Worm (Caenorhabditis elegans) whole organism, L1 larva: ENCODE data around the gene C53B7.6.

ENCODE experiments used
- aly-2 ChIP-seq: fragments of 150-350 bp; optimal IDR thresholded peaks from 2 replicates; lab custom pipeline; 2014; ENCODE audit warnings: missing biosample characterization, missing genetic modification characterization
- blmp-1 ChIP-seq: fragments of 150-350 bp; optimal IDR thresholded peaks from 2 replicates; lab custom pipeline; 2014; ENCODE audit warnings: missing biosample characterization, missing genetic modification characterization
- ceh-82 ChIP-seq, 3 experiments: fragments of 150-350 bp in 1 of 3; sonication (generic microtip) in 2 of 3; optimal IDR thresholded peaks; 2 replicates each; lab custom pipeline; 2014 to 2017; ENCODE audit warnings: missing biosample characterization in 3 of 3, missing genetic modification characterization in 3 of 3
- ceh-90 ChIP-seq: sonication (generic microtip); optimal IDR thresholded peaks from 2 replicates; lab custom pipeline; 2016; ENCODE audit warnings: missing genetic modification characterization, missing compliant biosample characterization
- dpl-1 ChIP-seq, 3 experiments: fragments of 150-350 bp in 2 of 3; sonication (generic microtip) in 1 of 3; optimal IDR thresholded peaks; 2 replicates each; lab custom pipeline; 2014 to 2017; ENCODE audit warnings: missing biosample characterization in 3 of 3, missing genetic modification characterization in 3 of 3, missing genetic modification reagents in 3 of 3
- dsc-1 ChIP-seq: sonication (generic microtip); optimal IDR thresholded peaks from 2 replicates; lab custom pipeline; 2016; ENCODE audit warnings: mild to moderate bottlenecking, missing genetic modification characterization, missing compliant biosample characterization
- efl-1 ChIP-seq, 4 experiments: fragments of 150-350 bp; optimal IDR thresholded peaks in 3 of 4; peaks in 1 of 4; 1 replicate in 1 of 4; 2 replicates in 3 of 4; lab custom pipeline; 2014; ENCODE audit warnings: missing biosample characterization in 2 of 4, missing genetic modification characterization in 2 of 4, missing genetic modification reagents in 2 of 4
- efl-3 ChIP-seq: fragments of 200-800 bp; sonication (Bioruptor generic); optimal IDR thresholded peaks from 2 replicates; lab custom pipeline; 2018; ENCODE audit warnings: mild to moderate bottlenecking, missing genetic modification characterization, missing compliant biosample characterization
- elt-2 ChIP-seq: sonication (generic microtip); optimal IDR thresholded peaks from 2 replicates; lab custom pipeline; 2016; ENCODE audit warnings: missing genetic modification characterization, mild to moderate bottlenecking, inconsistent platforms, missing compliant biosample characterization, missing genetic modification reagents
- ets-5 ChIP-seq: fragments of 200-800 bp; sonication (Bioruptor generic); IDR thresholded peaks from 2 replicates; pipeline ENCODE4 v1.3.6; 2022; ENCODE audit warnings: missing genetic modification characterization, missing compliant biosample characterization
- fos-1 ChIP-seq: fragments of 150-350 bp; optimal IDR thresholded peaks from 2 replicates; lab custom pipeline; 2014; ENCODE audit warnings: missing biosample characterization, missing genetic modification characterization
- grh-1 ChIP-seq: fragments of 200-800 bp; sonication (Bioruptor generic); IDR thresholded peaks from 2 replicates; pipeline ENCODE4 v1.3.6; 2022; ENCODE audit warnings: missing genetic modification reagents, missing genetic modification characterization, missing compliant biosample characterization
- hlh-4 ChIP-seq: sonication (generic microtip); optimal IDR thresholded peaks from 2 replicates; lab custom pipeline; 2016; ENCODE audit warnings: mild to moderate bottlenecking, missing genetic modification characterization, missing compliant biosample characterization
- isw-1 ChIP-seq: fragments of 200-800 bp; sonication (Bioruptor generic); IDR thresholded peaks from 2 replicates; pipeline ENCODE4 v1.3.6; 2022; ENCODE audit warnings: missing genetic modification characterization, missing compliant biosample characterization
- lin-13 ChIP-seq: fragments of 150-350 bp; optimal IDR thresholded peaks from 2 replicates; lab custom pipeline; 2014; ENCODE audit warnings: missing biosample characterization, missing genetic modification reagents, missing genetic modification characterization
- lin-14 ChIP-seq: fragments of 200-800 bp; sonication (Bioruptor generic); optimal IDR thresholded peaks from 2 replicates; lab custom pipeline; 2018; ENCODE audit warnings: mild to moderate bottlenecking, missing genetic modification characterization, moderate library complexity, missing compliant biosample characterization
- lin-35 ChIP-seq, 2 experiments: fragments of 150-350 bp; optimal IDR thresholded peaks; 2 replicates each; lab custom pipeline; 2014; ENCODE audit warnings: missing biosample characterization in 2 of 2, missing genetic modification characterization in 2 of 2, missing genetic modification reagents in 2 of 2
- lir-3 ChIP-seq: sonication (generic microtip); optimal IDR thresholded peaks from 2 replicates; lab custom pipeline; 2016; ENCODE audit warnings: mild to moderate bottlenecking, missing genetic modification characterization, moderate library complexity, missing compliant biosample characterization; ENCODE audit not compliant: poor library complexity
- lsy-2 ChIP-seq, 2 experiments: fragments of 150-350 bp; optimal IDR thresholded peaks; 2 replicates each; lab custom pipeline; 2014; ENCODE audit warnings: missing biosample characterization in 2 of 2, missing genetic modification characterization in 2 of 2
- mdl-1 ChIP-seq, 2 experiments: fragments of 150-350 bp; optimal IDR thresholded peaks; 2 replicates each; lab custom pipeline; 2014 to 2017; ENCODE audit warnings: missing biosample characterization in 2 of 2, missing genetic modification characterization in 2 of 2, inconsistent platforms in 1 of 2
- mep-1 ChIP-seq: fragments of 150-350 bp; optimal IDR thresholded peaks from 2 replicates; lab custom pipeline; 2014; ENCODE audit warnings: missing biosample characterization, missing genetic modification characterization
- nhr-20 ChIP-seq: sonication (generic microtip); optimal IDR thresholded peaks from 2 replicates; lab custom pipeline; 2016; ENCODE audit warnings: mild to moderate bottlenecking, missing genetic modification characterization, missing compliant biosample characterization
- nhr-71 ChIP-seq: sonication (generic microtip); optimal IDR thresholded peaks from 2 replicates; lab custom pipeline; 2016; ENCODE audit warnings: mild to moderate bottlenecking, missing genetic modification characterization, moderate library complexity, missing compliant biosample characterization
- nhr-76 ChIP-seq: sonication (generic microtip); optimal IDR thresholded peaks from 2 replicates; lab custom pipeline; 2017; ENCODE audit warnings: missing biosample characterization, missing genetic modification characterization
- nhr-77 ChIP-seq: fragments of 150-350 bp; optimal IDR thresholded peaks from 2 replicates; lab custom pipeline; 2014; ENCODE audit warnings: missing biosample characterization, missing genetic modification characterization
- nhr-84 ChIP-seq: sonication (generic microtip); optimal IDR thresholded peaks from 2 replicates; lab custom pipeline; 2017; ENCODE audit warnings: missing biosample characterization, missing genetic modification characterization
- nhr-85 ChIP-seq: sonication (generic microtip); peaks from one replicate; lab custom pipeline; 2016; ENCODE audit warnings: missing genetic modification characterization, inconsistent platforms, missing compliant biosample characterization
- nhr-90 ChIP-seq: sonication (generic microtip); optimal IDR thresholded peaks from 2 replicates; lab custom pipeline; 2016; ENCODE audit warnings: mild to moderate bottlenecking, missing genetic modification characterization, missing compliant biosample characterization; ENCODE audit not compliant: poor library complexity
- pqm-1 ChIP-seq: sonication (generic microtip); optimal IDR thresholded peaks from 3 replicates; lab custom pipeline; 2017; ENCODE audit warnings: missing biosample characterization, missing genetic modification characterization
- rnt-1 ChIP-seq: sonication (generic microtip); optimal IDR thresholded peaks from 2 replicates; lab custom pipeline; 2016; ENCODE audit warnings: mild to moderate bottlenecking, missing genetic modification characterization, moderate library complexity, missing compliant biosample characterization
- skn-1 ChIP-seq: fragments of 150-350 bp; optimal IDR thresholded peaks from 2 replicates; lab custom pipeline; 2014; ENCODE audit warnings: missing biosample characterization, missing genetic modification characterization
- snpc-4 ChIP-seq: fragments of 150-350 bp; optimal IDR thresholded peaks from 2 replicates; lab custom pipeline; 2014; ENCODE audit warnings: missing biosample characterization, missing genetic modification characterization
- snu-23 ChIP-seq: sonication (generic microtip); optimal IDR thresholded peaks from 2 replicates; lab custom pipeline; 2016; ENCODE audit warnings: missing genetic modification characterization, missing compliant biosample characterization
- sox-4 ChIP-seq: sonication (generic microtip); optimal IDR thresholded peaks from 2 replicates; lab custom pipeline; 2016; ENCODE audit warnings: missing genetic modification characterization, missing compliant biosample characterization
- swsn-7 ChIP-seq: sonication (generic microtip); optimal IDR thresholded peaks from 2 replicates; lab custom pipeline; 2016; ENCODE audit warnings: missing genetic modification characterization, missing compliant biosample characterization
- tbx-2 ChIP-seq: sonication (generic microtip); optimal IDR thresholded peaks from 2 replicates; lab custom pipeline; 2016; ENCODE audit warnings: missing genetic modification characterization, missing compliant biosample characterization
- unc-130 ChIP-seq: fragments of 150-350 bp; optimal IDR thresholded peaks from 2 replicates; lab custom pipeline; 2017; ENCODE audit warnings: missing biosample characterization, missing genetic modification characterization, inconsistent platforms
- unc-30 ChIP-seq: sonication (generic microtip); optimal IDR thresholded peaks from 2 replicates; lab custom pipeline; 2017; ENCODE audit warnings: missing biosample characterization, missing genetic modification characterization
- unc-86 ChIP-seq: sonication (generic microtip); optimal IDR thresholded peaks from 2 replicates; lab custom pipeline; 2016; ENCODE audit warnings: missing genetic modification characterization, missing compliant biosample characterization
- vab-15 ChIP-seq: sonication (generic microtip); optimal IDR thresholded peaks from 2 replicates; lab custom pipeline; 2017; ENCODE audit warnings: missing genotype, mild to moderate bottlenecking, missing genetic modification characterization, missing compliant biosample characterization
- xbp-1 ChIP-seq: sonication (generic microtip); optimal IDR thresholded peaks from 2 replicates; lab custom pipeline; 2016; ENCODE audit warnings: missing genetic modification characterization, missing compliant biosample characterization
- zip-4 ChIP-seq: fragments of 200-800 bp; sonication (Bioruptor generic); optimal IDR thresholded peaks from 2 replicates; lab custom pipeline; 2018; ENCODE audit warnings: mild to moderate bottlenecking, missing genetic modification characterization, moderate library complexity, missing compliant biosample characterization
- ztf-11 ChIP-seq, 2 experiments: sonication (generic microtip); optimal IDR thresholded peaks; 2 replicates each; lab custom pipeline; 2016 to 2017; ENCODE audit warnings: missing genetic modification characterization in 2 of 2, missing biosample characterization in 1 of 2, missing compliant biosample characterization in 1 of 2
- ztf-4 ChIP-seq: fragments of 150-350 bp; optimal IDR thresholded peaks from 2 replicates; lab custom pipeline; 2014; ENCODE audit warnings: missing biosample characterization, missing genetic modification characterization

Gene C53B7.6

DNA sequence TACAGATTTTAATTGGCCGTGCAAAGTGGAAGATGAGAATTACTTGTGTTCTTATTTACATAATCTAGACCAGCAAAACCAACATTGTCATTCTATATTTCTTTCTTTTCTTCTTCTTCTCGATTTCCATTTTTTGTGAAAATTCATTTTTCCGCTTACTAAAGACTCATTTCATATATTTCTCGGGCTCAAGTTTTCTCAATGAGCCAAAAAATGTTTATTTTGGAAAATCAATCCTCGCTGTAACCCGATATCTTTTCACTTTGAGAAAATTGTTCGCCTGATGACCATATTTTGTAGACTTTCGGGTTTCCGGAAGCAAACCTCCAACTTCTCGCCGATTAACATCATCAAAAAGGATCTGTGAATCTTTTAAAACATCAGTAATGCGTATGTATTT, 45.4 kb upstream of the C53B7.6 start, which contains the start of gene nhx-4:
nhx-4 (plus strand) TSS at position 301 of the 400 bp plus-strand sequence.
- TF ChIP-seq nhr-84 (tag; lab: Kevin White, UChicago) (no peak), ets-5 (GFP tag; lab: Robert Waterston, UW) (no peak), efl-3 (GFP tag; lab: Kevin White, UChicago) (no peak), blmp-1 (no peak), skn-1 (tag; lab: Kevin White, UChicago) (no peak), ceh-82 (tag; optimal IDR thresholded peaks at IDR 0.05; lab: Kevin White, UChicago) (no peak), pqm-1 (tag; lab: Kevin White, UChicago) (no peak), lsy-2 (tag; optimal IDR thresholded peaks at IDR 0.05; lab: Kevin White, UChicago) (no peak), xbp-1 (no peak), swsn-7 (no peak), unc-30 (tag; lab: Kevin White, UChicago) (no peak), ztf-11 (tag; optimal IDR thresholded peaks at IDR 0.05; lab: Kevin White, UChicago) (no peak), snpc-4 (tag; lab: Kevin White, UChicago) (no peak), nhr-90 (tag; lab: Kevin White, UChicago) (no peak), fos-1 (tag; lab: Kevin White, UChicago) (no peak), nhr-20 (tag; lab: Kevin White, UChicago) (no peak), isw-1 (no peak)

DNA sequence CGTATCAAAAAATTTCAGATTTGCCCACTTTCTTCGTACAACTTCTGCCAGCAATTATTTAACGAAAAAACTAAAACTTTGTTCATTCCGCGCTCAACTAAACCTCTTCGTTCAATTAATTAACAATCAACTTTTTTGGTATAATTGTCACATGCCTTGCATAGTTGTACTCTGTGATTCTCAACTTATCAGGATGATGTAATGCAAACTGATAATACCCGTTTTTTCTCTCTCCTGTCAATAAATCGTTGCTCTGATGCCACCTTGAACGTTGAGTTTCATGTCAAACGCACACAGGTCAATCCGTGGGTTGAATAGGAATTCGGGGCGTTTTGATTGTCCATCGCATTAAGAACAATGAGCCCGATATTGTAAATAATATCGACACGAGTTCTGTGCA, 37.0 kb upstream of the C53B7.6 start:
- TF ChIP-seq zip-4 (GFP tag; lab: Kevin White, UChicago), result no peak
- TF ChIP-seq nhr-76 (tag; lab: Kevin White, UChicago), result no peak
- TF ChIP-seq ets-5 (GFP tag; lab: Robert Waterston, UW), result no peak
- peak; percentile 14 for TF ChIP-seq nhr-90 (tag; lab: Kevin White, UChicago)
- TF ChIP-seq lin-35 (GFP tag; optimal IDR thresholded peaks at IDR 0.05; lab: Kevin White, UChicago), result peak in 1 of 2 experiments; percentile 32
- no peak for TF ChIP-seq aly-2 (tag; lab: Kevin White, UChicago)
- TF ChIP-seq elt-2 (tag; lab: Kevin White, UChicago), result peak; percentile 77
- no peak for TF ChIP-seq nhr-77

DNA sequence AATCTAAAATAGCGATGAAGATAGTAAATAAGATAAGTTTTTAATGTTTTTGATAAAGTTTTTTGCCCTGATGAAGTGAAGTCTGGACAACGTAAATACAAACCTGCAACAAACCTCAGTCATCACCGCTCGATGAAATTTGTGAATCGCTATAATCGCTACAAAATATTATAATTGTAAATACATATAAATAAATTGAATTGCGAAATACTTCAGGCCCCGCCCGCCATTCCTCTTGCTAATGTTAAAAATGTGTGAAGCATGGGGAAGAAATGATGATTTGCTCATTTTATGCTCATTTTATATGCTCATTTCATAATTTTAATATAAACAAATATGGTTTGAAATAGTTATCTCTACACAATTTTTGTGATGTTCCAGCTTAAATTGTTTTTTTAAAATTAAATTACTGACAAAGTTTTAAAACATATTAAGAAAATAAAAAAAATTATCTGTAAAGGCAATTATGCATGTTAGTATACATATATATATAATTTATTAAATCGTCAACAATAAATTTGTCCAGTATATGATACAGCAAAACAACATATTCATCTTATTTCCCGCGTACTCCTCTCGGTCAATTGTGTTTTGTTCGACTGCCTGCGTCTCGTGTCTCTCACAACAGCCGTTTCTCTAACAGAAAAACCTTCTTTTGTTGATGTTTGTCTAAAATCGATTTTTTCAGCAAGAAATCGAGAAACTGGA, 35.6 kb upstream of the C53B7.6 start, which contains the start of gene sid-5:
sid-5 (plus strand) TSS at position 658 of the 708 bp plus-strand sequence.
- TF ChIP-seq lin-35 (GFP tag; optimal IDR thresholded peaks at IDR 0.05; lab: Kevin White, UChicago) (no peak), lin-14 (peak; percentile 24), hlh-4 (no peak), zip-4 (GFP tag; lab: Kevin White, UChicago) (no peak), efl-1 (optimal IDR thresholded peaks at IDR 0.05; lab: Kevin White, UChicago) (no peak), efl-1 (GFP tag; optimal IDR thresholded peaks at IDR 0.05 in 1 of 2; lab: Kevin White, UChicago) (peak in 1 of 2 experiments; percentile 44), ztf-4 (no peak)

DNA sequence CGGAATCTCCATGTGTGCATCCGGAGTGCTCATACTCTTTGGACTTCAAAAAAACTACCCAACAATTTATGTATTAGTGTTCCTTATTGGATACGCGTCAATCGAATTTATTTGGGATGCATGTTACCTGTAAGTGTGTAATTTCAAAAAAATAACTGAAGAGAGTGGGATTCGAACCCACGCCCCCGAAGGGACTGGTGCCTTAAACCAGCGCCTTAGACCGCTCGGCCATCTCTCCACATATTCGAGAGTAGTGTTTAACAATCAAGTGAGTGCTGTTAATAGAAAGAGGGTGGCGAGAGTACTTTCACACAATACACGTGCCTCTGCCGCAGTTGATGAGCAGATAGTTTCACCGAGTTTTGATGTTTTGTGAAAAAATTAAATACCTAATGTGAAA, 34.4 kb upstream of the C53B7.6 start:
- TF ChIP-seq swsn-7 (peak; percentile 51), mdl-1 (tag; optimal IDR thresholded peaks at IDR 0.05; lab: Kevin White, UChicago) (peak in 1 of 2 experiments; percentile 76), lin-13 (GFP tag; lab: Kevin White, UChicago) (peak; percentile 53), dpl-1 (GFP tag; optimal IDR thresholded peaks at IDR 0.05; lab: Kevin White, UChicago) (no peak), ceh-90 (tag; lab: Kevin White, UChicago) (no peak), elt-2 (tag; lab: Kevin White, UChicago) (peak; percentile 36), lsy-2 (tag; optimal IDR thresholded peaks at IDR 0.05; lab: Kevin White, UChicago) (peak; percentile 16 to 58), nhr-71 (tag; lab: Kevin White, UChicago) (peak; percentile 77), tbx-2 (tag; lab: Kevin White, UChicago) (peak; percentile 42), sox-4 (tag; lab: Kevin White, UChicago) (no peak), nhr-20 (tag; lab: Kevin White, UChicago) (peak; percentile 62), nhr-77 (peak; percentile 30), mep-1 (tag; lab: Kevin White, UChicago) (peak; percentile 31), snu-23 (GFP tag; lab: Kevin White, UChicago) (peak; percentile 73), nhr-85 (tag; lab: Kevin White, UChicago) (peak; percentile 72), unc-86 (tag; lab: Kevin White, UChicago) (no peak), lir-3 (tag; lab: Kevin White, UChicago) (peak; percentile 36), nhr-90 (tag; lab: Kevin White, UChicago) (peak; percentile 61), vab-15 (tag; lab: Kevin White, UChicago) (no peak), dsc-1 (peak; percentile 68), blmp-1 (peak; percentile 9), rnt-1 (tag; lab: Kevin White, UChicago) (peak; percentile 75), xbp-1 (peak; percentile 59), unc-130 (tag; lab: Kevin White, UChicago) (peak; percentile 15), grh-1 (GFP tag; lab: Robert Waterston, UW) (no peak)
